Fruit fly (Drosophila melanogaster): Measurements from ENCODE around the gene CG16820.

Gene CG16820

DNA sequence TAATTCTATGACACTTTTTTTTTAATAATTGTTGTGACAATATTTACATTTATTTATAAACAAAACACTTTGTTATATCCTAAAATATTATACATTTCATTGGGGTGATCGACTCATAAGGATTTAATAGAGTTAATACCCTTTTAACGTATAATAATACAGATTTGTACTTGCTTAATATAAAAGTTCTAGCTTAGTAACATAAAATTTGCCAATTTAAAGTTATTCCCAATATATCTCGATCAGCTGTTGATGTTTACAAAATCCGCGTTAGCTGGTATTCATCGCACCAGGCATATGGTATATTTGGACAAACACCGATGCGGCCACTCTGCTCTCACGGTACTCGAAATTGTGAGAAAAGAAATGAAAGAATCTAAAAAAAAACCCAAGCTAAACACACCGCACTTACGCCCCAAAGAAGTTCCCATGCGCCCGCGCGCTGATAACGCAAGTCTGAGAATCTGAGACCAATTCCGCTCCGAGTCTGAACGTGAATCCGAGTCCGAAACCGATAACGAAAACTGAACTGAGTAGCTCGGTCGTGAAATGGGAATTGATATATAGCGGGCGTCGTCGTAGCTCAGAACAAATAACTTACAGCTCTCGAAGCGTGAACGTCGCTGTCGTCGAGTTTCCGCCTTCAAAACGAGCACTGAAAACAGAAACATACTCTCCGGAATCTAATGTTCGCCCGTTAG lies 42.4 kb upstream of the CG16820 start, which contains the start of gene Pect (continued):
- no peak for TF ChIP-seq gem (tag; optimal IDR thresholded peaks at IDR 0.05)
- TF ChIP-seq Lhr (GFP tag; optimal IDR thresholded peaks at IDR 0.05) = peak; percentile 60
- TF ChIP-seq Sry-δ (GFP tag; optimal IDR thresholded peaks at IDR 0.05) = peak; percentile 53
- no peak for TF ChIP-seq ssp (GFP tag; IDR thresholded peaks at IDR 0.05)
- TF ChIP-seq usp (GFP tag; optimal IDR thresholded peaks at IDR 0.05) = no peak
- TF ChIP-seq CG4282 (GFP tag; optimal IDR thresholded peaks at IDR 0.05) = no peak
- no peak for TF ChIP-seq HLHmδ (GFP tag; optimal IDR thresholded peaks at IDR 0.05)
- no peak for TF ChIP-seq CG10209 (GFP tag; optimal IDR thresholded peaks at IDR 0.05)
- TF ChIP-seq CG2875 (GFP tag; optimal IDR thresholded peaks at IDR 0.05) = no peak
- peak; percentile 18; the same call in 1 of the 2 replicates for TF ChIP-seq vvl (GFP tag; IDR thresholded peaks at IDR 0.05)
- no peak for TF ChIP-seq CG1529 (GFP tag; optimal IDR thresholded peaks at IDR 0.05)
- no peak for TF ChIP-seq slp2 (GFP tag; optimal IDR thresholded peaks at IDR 0.05)
- peak; percentile 37 for TF ChIP-seq CG9727 (GFP tag; optimal IDR thresholded peaks at IDR 0.05)
- peak; percentile 40; the same call in 1 of the 3 replicates for TF ChIP-seq vnd (GFP tag; IDR thresholded peaks at IDR 0.05; ENCODE audit: partially characterized antibody)
- no peak for TF ChIP-seq CG4617 (GFP tag; optimal IDR thresholded peaks at IDR 0.05; ENCODE audit: borderline replicate concordance)
- no peak for TF ChIP-seq CG7372 (GFP tag; IDR thresholded peaks at IDR 0.05)
- no peak for TF ChIP-seq p53 (GFP tag; optimal IDR thresholded peaks at IDR 0.05)
- no peak; the same call in 2 of the 3 replicates for TF ChIP-seq Dbx (GFP tag; IDR thresholded peaks at IDR 0.05)
- no peak for TF ChIP-seq croc (GFP tag; conservative IDR thresholded peaks at IDR 0.05)
- TF ChIP-seq lola (GFP tag; optimal IDR thresholded peaks at IDR 0.05) = peak in 1 of 3 experiments; percentile 26
- TF ChIP-seq CG13894 (tag; optimal IDR thresholded peaks at IDR 0.05) = peak; percentile 79
- TF ChIP-seq bigmax (GFP tag; optimal IDR thresholded peaks at IDR 0.05) = no peak
- peak; percentile 82 to 95 for TF ChIP-seq crp (GFP tag; optimal IDR thresholded peaks at IDR 0.05)
- peak; percentile 50 for TF ChIP-seq Dref (GFP tag; IDR thresholded peaks at IDR 0.05)
- TF ChIP-seq CG8765 (GFP tag; IDR thresholded peaks at IDR 0.05) = no peak
- peak; percentile 2 for TF ChIP-seq Xbp1 (GFP tag; optimal IDR thresholded peaks at IDR 0.05)
- TF ChIP-seq amos (GFP tag; IDR thresholded peaks at IDR 0.05; ENCODE audit: partially characterized antibody) = peak; percentile 64
- TF ChIP-seq jumu (GFP tag; optimal IDR thresholded peaks at IDR 0.05) = no peak
- no peak for TF ChIP-seq ap (GFP tag; IDR thresholded peaks at IDR 0.05)
- peak; percentile 96 for TF ChIP-seq CG34376 (GFP tag; optimal IDR thresholded peaks at IDR 0.05)
- no peak for TF ChIP-seq insv (GFP tag; optimal IDR thresholded peaks at IDR 0.05)
- TF ChIP-seq CG33213 (GFP tag; optimal IDR thresholded peaks at IDR 0.05) = peak; percentile 0
- TF ChIP-seq Med (GFP tag) = peak; percentile 79
- no peak for TF ChIP-seq Hr78 (GFP tag; optimal IDR thresholded peaks at IDR 0.05)
- no peak for TF ChIP-seq CG10431 (GFP tag; optimal IDR thresholded peaks at IDR 0.05)
- TF ChIP-seq CG12659 (GFP tag; optimal IDR thresholded peaks at IDR 0.05) = peak; percentile 11
- 0 out of 3 replicates have a peak, but pooled peaks have one; percentile 54 for TF ChIP-seq CG2199 (GFP tag; IDR thresholded peaks at IDR 0.05)
- TF ChIP-seq CG13775 (GFP tag; optimal IDR thresholded peaks at IDR 0.05) = peak; percentile 52
- peak; percentile 63 for TF ChIP-seq CG12391 (tag; optimal IDR thresholded peaks at IDR 0.05)
- no peak for TF ChIP-seq CG1024 (GFP tag; IDR thresholded peaks at IDR 0.05)
- TF ChIP-seq CG10462 (GFP tag; optimal IDR thresholded peaks at IDR 0.05) = no peak
- TF ChIP-seq CG17385 (GFP tag; optimal IDR thresholded peaks at IDR 0.05) = peak; percentile 5
- TF ChIP-seq ci (GFP tag; IDR thresholded peaks at IDR 0.05) = peak; percentile 9; the same call in 1 of the 3 replicates
- peak; percentile 63 for TF ChIP-seq Scr (GFP tag; IDR thresholded peaks at IDR 0.05; ENCODE audit: partially characterized antibody)
- TF ChIP-seq so (GFP tag; IDR thresholded peaks at IDR 0.05) = peak; percentile 66; the same call in 1 of the 3 replicates
- TF ChIP-seq ERR (GFP tag; optimal IDR thresholded peaks at IDR 0.05) = peak; percentile 7
- TF ChIP-seq bsh (GFP tag; optimal IDR thresholded peaks at IDR 0.05) = peak in 1 of 2 experiments; percentile 42
- TF ChIP-seq dm (GFP tag; optimal IDR thresholded peaks at IDR 0.05) = peak; percentile 64

Data from whole organism, embryonic.